Worm (Caenorhabditis elegans) whole organism, L1 larva: ENCODE results near the gene sqt-2.

Experiments used
- ceh-8 ChIP-seq: fragments of 200-800 bp; sonication (Bioruptor generic); optimal IDR thresholded peaks from 2 replicates; lab custom pipeline; 2018; ENCODE audit warnings: mild to moderate bottlenecking, missing genetic modification characterization, moderate library complexity, missing compliant biosample characterization
- lin-14 ChIP-seq: fragments of 200-800 bp; sonication (Bioruptor generic); optimal IDR thresholded peaks from 2 replicates; lab custom pipeline; 2018; ENCODE audit warnings: mild to moderate bottlenecking, missing genetic modification characterization, moderate library complexity, missing compliant biosample characterization
- lin-35 ChIP-seq, 2 experiments: fragments of 150-350 bp; optimal IDR thresholded peaks; 2 replicates each; lab custom pipeline; 2014; ENCODE audit warnings: missing biosample characterization in 2 of 2, missing genetic modification characterization in 2 of 2, missing genetic modification reagents in 2 of 2
- rnt-1 ChIP-seq: sonication (generic microtip); optimal IDR thresholded peaks from 2 replicates; lab custom pipeline; 2016; ENCODE audit warnings: mild to moderate bottlenecking, missing genetic modification characterization, moderate library complexity, missing compliant biosample characterization

sqt-2 gene

ce11 chrII:73892-74291, 50.8 kb downstream of the sqt-2 start:
- no peak for TF ChIP-seq lin-35 (GFP tag; optimal IDR thresholded peaks at IDR 0.05; lab: Kevin White, UChicago)
- TF ChIP-seq rnt-1 (tag; lab: Kevin White, UChicago), result no peak
- TF ChIP-seq lin-14, result peak; percentile 33
- TF ChIP-seq ceh-8, result peak; percentile 50
- TF ChIP-seq, all 84 proteins: peak for 2
